Worm (Caenorhabditis elegans) whole organism, L4 larva: Measurements from ENCODE around the gene rde-8.

Experiments used
- ceh-82 ChIP-seq: sonication (generic microtip); optimal IDR thresholded peaks from 2 replicates; lab custom pipeline; 2017; ENCODE audit warnings: missing biosample characterization, missing genetic modification characterization
- fkh-10 ChIP-seq: fragments of 150-350 bp; optimal IDR thresholded peaks from 2 replicates; lab custom pipeline; 2014; ENCODE audit warnings: missing biosample characterization, missing genetic modification reagents, missing genetic modification characterization
- madf-5 ChIP-seq, 2 experiments: fragments of 200-800 bp; sonication (Bioruptor generic); IDR thresholded peaks; 2 replicates each; pipeline ENCODE4 v1.3.6; 2022; ENCODE audit warnings: missing compliant biosample characterization in 2 of 2, missing genetic modification characterization in 2 of 2
- mdl-1 ChIP-seq, 2 experiments: fragments of 150-350 bp in 1 of 2; sonication (generic microtip) in 1 of 2; optimal IDR thresholded peaks; 2 replicates each; lab custom pipeline; 2014 to 2017; ENCODE audit warnings: missing biosample characterization in 2 of 2, missing genetic modification characterization in 2 of 2
- mxl-3 ChIP-seq: fragments of 200-800 bp; sonication (Bioruptor generic); optimal IDR thresholded peaks from 2 replicates; lab custom pipeline; 2018; ENCODE audit warnings: mild to moderate bottlenecking, missing genetic modification characterization, missing compliant biosample characterization
- nhr-10 ChIP-seq: fragments of 150-350 bp; optimal IDR thresholded peaks from 2 replicates; lab custom pipeline; 2014; ENCODE audit warnings: missing biosample characterization, missing genetic modification characterization
- nhr-28 ChIP-seq: fragments of 150-350 bp; optimal IDR thresholded peaks from 2 replicates; lab custom pipeline; 2014; ENCODE audit warnings: missing biosample characterization, missing genetic modification characterization
- set-16 ChIP-seq: fragments of 200-800 bp; sonication (Bioruptor generic); IDR thresholded peaks from 2 replicates; pipeline ENCODE4 v1.3.6; 2022; ENCODE audit warnings: missing genetic modification reagents, missing genetic modification characterization, missing compliant biosample characterization
- snpc-4 ChIP-seq: fragments of 150-350 bp; optimal IDR thresholded peaks from 2 replicates; lab custom pipeline; 2014; ENCODE audit warnings: missing biosample characterization, missing genetic modification characterization

- TF ChIP-seq madf-5 (GFP tag; IDR thresholded peaks at IDR 0.05; lab: Robert Waterston, UW) (no peak), fkh-10 (GFP tag; lab: Kevin White, UChicago) (no peak), nhr-10 (tag; lab: Kevin White, UChicago) (no peak), snpc-4 (tag; lab: Kevin White, UChicago) (no peak), mdl-1 (tag; optimal IDR thresholded peaks at IDR 0.05; lab: Kevin White, UChicago) (no peak), mxl-3 (peak; percentile 4), set-16 (GFP tag; lab: Robert Waterston, UW) (peak; percentile 53), nhr-28 (tag; lab: Kevin White, UChicago) (no peak), ceh-82 (tag; lab: Kevin White, UChicago) (no peak)
Observed at ce11 chrIV:7098509-7099065, 4.5 kb downstream of the rde-8 start, which contains the start of gene ZC477.4.
